Worm (Caenorhabditis elegans): ENCODE results near the gene R06B10.7.

DNA sequence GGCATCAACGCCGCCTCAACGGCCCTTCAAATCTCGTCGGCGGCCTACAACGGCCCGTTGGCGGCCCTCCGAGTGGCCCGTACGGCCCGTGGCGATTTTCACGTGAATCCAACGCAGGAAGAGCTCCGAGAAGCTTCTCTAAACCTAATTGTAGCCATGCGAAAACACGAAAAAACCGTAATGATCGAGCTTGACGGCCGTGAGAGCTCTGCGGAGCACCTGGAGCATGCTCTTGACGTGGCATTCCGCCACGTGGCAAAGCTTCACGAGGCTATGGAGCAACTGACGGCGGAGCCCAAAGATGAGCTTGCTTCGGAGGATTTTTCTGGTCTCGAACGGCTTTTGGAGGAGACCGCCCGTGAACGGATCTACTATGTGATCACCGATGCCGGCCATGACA, 38.9 kb upstream of the R06B10.7 start:
- TF ChIP-seq him-1 (tag; optimal IDR thresholded peaks at IDR 0.05) (no peak), W03F9.2 (tag; optimal IDR thresholded peaks at IDR 0.05) (no peak)

All from whole organism, L4/young adult.